Worm (Caenorhabditis elegans) whole organism, dauer: ENCODE measurements around the gene far-1.

Experiments
- unc-62 ChIP-seq: sonication (generic microtip); optimal IDR thresholded peaks from 2 replicates; lab custom pipeline; 2017; ENCODE audit warnings: missing biosample characterization, missing genetic modification reagents, missing genetic modification characterization

Gene far-1

DNA sequence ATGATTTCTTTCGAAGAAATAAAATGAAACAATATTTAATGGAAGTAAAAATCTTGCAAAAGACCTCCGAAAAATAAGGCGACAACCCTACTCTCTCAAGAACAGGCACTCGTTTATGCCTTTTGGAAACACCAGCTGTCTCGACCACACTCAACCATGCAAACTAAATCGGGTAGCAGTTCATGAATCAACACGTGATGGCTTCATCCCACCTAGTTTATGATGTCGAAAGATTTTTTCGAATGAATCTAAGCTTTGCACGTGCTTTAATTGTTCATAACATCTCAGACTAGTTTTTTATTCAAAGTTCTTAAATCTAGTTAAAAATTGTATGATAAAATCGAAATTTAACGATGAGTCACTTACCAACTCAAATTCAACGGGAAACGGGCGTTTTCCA, 27.7 kb downstream of the far-1 start:
- TF ChIP-seq unc-62 (GFP tag; lab: Kevin White, UChicago) = no peak

DNA sequence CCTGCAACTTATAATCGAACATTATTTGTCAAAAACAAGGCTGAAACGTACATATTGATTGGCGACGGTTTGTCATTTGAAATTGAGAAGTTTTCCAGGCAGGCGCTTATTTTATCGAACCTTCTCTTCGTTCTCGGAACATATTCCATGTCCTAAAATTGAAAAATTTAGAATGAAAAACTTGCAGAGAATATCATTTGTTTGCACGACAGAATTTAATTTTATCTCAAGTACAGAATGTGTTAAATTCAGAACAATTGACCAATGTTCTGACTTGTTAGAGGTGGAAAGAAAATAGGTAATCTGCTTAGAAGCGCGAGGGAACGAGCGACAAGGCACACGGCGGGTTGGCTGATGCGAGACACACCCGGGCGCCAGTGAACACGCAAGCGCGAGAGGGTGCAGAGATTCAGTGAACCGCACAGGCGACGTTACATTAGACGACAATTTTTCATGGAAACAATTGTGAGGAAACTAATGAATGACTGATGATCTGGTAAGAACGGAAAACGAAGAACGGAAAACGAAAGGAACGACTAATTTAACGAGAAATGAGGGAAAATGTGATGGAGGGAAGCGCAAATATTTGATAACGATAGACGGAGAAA, 28.5 kb downstream of the far-1 start:
- no peak for TF ChIP-seq unc-62 (GFP tag; lab: Kevin White, UChicago)

DNA sequence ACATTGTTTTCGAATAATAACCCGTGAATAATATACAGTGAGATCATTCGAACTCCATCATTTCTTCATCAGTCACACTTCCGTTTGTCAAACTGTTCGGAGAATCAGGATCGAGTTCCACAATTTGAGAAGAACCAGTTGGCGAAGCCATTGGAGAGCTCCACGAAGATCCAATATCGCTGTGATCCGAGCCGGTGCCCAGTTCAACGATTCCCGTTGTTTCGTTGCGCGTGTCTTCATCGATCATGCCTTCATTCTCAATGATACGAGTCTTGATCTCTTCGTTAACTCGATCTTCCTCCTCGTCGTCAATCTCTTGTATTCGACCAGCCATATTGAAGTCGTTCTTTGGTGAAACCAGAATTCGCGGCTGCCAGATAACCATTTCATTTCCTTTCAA, 29.3 kb downstream of the far-1 start:
- TF ChIP-seq unc-62 (GFP tag; lab: Kevin White, UChicago) = no peak

DNA sequence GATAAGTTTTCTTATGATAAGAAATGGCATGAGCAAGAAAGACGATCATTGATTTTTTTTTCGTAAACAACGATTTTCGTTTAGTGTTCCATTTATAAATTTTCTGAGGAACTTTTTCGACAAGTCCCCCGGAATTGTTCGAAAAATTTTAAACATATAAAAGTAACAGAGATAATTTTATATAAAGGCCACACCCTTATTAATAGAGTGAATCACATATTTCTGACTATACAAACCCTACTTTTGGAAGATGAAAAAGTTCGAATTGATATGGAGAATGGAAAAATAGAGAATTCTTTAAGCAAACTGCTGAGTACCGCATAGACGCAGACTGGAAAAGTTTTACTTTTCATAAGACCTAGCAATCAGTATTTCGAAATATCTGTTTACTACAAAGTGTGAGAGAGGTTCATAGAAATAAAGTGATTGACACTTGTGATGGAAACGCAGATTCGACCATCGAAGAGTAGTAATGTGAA, 29.8 kb downstream of the far-1 start:
- TF ChIP-seq unc-62 (GFP tag; lab: Kevin White, UChicago) = no peak

DNA sequence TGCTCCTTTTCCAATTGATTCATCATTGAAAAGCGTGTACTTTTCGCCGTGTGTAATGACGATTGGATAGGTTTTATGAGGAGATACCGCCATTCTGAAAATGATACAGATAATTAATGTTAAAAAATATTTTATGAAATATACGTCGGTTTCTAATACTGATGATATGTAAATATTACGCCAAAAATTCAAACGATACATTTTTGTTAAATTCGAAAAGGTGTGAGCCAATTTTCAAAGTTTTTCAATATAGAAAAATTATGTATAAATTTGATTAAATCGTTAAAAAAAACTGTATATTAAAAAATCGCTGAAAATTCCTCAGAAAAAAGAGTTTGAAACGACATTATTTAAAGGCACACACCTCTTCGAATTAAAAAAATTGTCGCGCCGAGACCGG, 30.4 kb downstream of the far-1 start, which contains the start of gene ikke-1:
ikke-1 (minus strand) TSS at position 101 of the 400 bp plus-strand sequence.
- TF ChIP-seq unc-62 (GFP tag; lab: Kevin White, UChicago) = no peak

ce11 chrIII:9047260-9047659, 33.7 kb downstream of the far-1 start:
- no peak for TF ChIP-seq unc-62 (GFP tag; lab: Kevin White, UChicago)

- TF ChIP-seq unc-62 (GFP tag; lab: Kevin White, UChicago) = no peak
Observed at ce11 chrIII:9045838-9046237, 35.1 kb downstream of the far-1 start, which contains the start of gene R107.2. Gene R107.2 (minus strand): TSS chrIII:9045938.

- TF ChIP-seq unc-62 (GFP tag; lab: Kevin White, UChicago) = no peak
Observed at ce11 chrIII:9043200-9043599, 37.8 kb downstream of the far-1 start, which contains the start of gene nac-2. Gene nac-2 (minus strand): TSS chrIII:9043300.

DNA sequence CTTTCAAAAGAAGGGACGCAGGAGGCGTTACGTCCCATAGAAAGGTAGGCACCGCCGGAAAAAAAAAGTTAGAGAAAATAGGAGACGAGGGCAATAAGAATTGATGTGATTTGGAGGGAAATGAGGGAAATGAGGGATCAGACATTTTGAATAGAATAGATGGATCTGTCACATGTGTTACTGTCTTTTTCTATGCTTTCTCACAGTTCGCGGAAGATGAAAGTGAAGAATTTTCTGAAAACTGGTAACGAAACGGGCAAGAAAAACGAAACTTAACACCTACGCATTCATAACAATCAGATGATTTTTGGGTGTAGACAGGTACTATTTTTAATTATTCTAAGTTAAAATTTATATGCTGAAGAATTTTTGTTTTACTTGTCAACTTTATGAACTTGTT, 43.3 kb downstream of the far-1 start, which contains the start of gene R107.9:
R107.9 (plus strand) TSS at position 301 of the 400 bp plus-strand sequence.
- TF ChIP-seq unc-62 (GFP tag; lab: Kevin White, UChicago) = no peak

- no peak for TF ChIP-seq unc-62 (GFP tag; lab: Kevin White, UChicago)
Observed at ce11 chrIII:9035037-9035436, 45.9 kb downstream of the far-1 start.

DNA sequence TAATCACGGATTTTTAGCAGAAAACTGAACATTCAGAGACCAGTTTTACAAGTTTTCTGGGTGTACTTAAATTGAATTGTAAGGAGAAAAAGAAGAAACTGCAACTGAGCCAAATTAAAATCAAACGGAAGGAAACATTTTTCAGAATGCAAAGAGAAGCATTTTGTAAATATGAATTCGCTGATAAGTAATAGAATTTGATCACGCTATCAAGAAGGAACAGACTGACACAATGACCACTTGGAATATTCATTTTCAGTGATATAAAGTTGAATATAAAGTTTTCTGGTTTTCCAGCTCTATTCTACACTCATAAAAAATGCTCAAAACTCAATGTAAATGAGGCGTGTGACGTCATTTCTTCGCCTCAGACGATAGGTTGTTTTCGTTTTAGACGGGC, 46.8 kb downstream of the far-1 start:
- no peak for TF ChIP-seq unc-62 (GFP tag; lab: Kevin White, UChicago)

ce11 chrIII:9030818-9031217, 50.2 kb downstream of the far-1 start:
- TF ChIP-seq unc-62 (GFP tag; lab: Kevin White, UChicago) = no peak
